Fruit fly (Drosophila melanogaster) whole organism, prepupa: ENCODE data around the gene TwdlY.
A peak's percentile ranks its signal among the peaks of the same experiment; 100 is the strongest.

ENCODE experiments used
- Blimp-1 ChIP-seq: fragments of 200-800 bp; sonication (Bioruptor generic); optimal IDR thresholded peaks from 3 replicates; lab custom pipeline; 2017; ENCODE audit warnings: missing biosample characterization, missing genetic modification characterization, mild to moderate bottlenecking, moderate library complexity, missing genetic modification reagents
- CG10631 ChIP-seq: fragments of 200-800 bp; sonication (Bioruptor generic); optimal IDR thresholded peaks from 2 replicates; lab custom pipeline; 2016; ENCODE audit warnings: missing biosample characterization, missing genetic modification characterization
- CG11294 ChIP-seq: fragments of 200-800 bp; sonication (Bioruptor generic); IDR thresholded peaks from 2 replicates; pipeline ENCODE4 v1.3.6; 2022; ENCODE audit warnings: missing biosample characterization, missing genetic modification characterization
- CG11762 ChIP-seq: fragments of 200-800 bp; sonication (Bioruptor generic); optimal IDR thresholded peaks from 3 replicates; lab custom pipeline; 2016; ENCODE audit warnings: missing biosample characterization, missing genetic modification characterization; ENCODE audit not compliant: insufficient read depth
- CG15336 ChIP-seq: fragments of 200-800 bp; sonication (Bioruptor generic); IDR thresholded peaks from 2 replicates; pipeline ENCODE4 v1.3.6; 2022; ENCODE audit warnings: missing biosample characterization, missing genetic modification characterization
- CG1621 ChIP-seq: fragments of 200-800 bp; sonication (Bioruptor generic); optimal IDR thresholded peaks from 3 replicates; lab custom pipeline; 2018; ENCODE audit warnings: missing biosample characterization, mild to moderate bottlenecking, missing genetic modification characterization
- CG16779 ChIP-seq: fragments of 200-800 bp; sonication (Bioruptor generic); optimal IDR thresholded peaks from 3 replicates; lab custom pipeline; 2017; ENCODE audit warnings: missing biosample characterization, mild to moderate bottlenecking, missing genetic modification characterization
- CG31627 ChIP-seq: fragments of 200-800 bp; sonication (Bioruptor generic); optimal IDR thresholded peaks from 3 replicates; lab custom pipeline; 2016; ENCODE audit warnings: missing biosample characterization, missing genetic modification characterization
- CG32006 ChIP-seq: fragments of 200-800 bp; sonication (Bioruptor generic); optimal IDR thresholded peaks from 3 replicates; lab custom pipeline; 2017; ENCODE audit warnings: missing biosample characterization, mild to moderate bottlenecking, missing genetic modification characterization
- CG34406 ChIP-seq: fragments of 200-800 bp; sonication (Bioruptor generic); optimal IDR thresholded peaks from 3 replicates; lab custom pipeline; 2016; ENCODE audit warnings: missing biosample characterization, missing genetic modification characterization
- CG3919 ChIP-seq: fragments of 200-800 bp; sonication (Bioruptor generic); optimal IDR thresholded peaks from 3 replicates; lab custom pipeline; 2016; ENCODE audit warnings: missing biosample characterization, missing genetic modification characterization
- CG4318 ChIP-seq: fragments of 200-800 bp; sonication (Bioruptor generic); optimal IDR thresholded peaks from 3 replicates; lab custom pipeline; 2017; ENCODE audit warnings: missing biosample characterization, mild to moderate bottlenecking, missing genetic modification characterization
- CG6163 ChIP-seq: fragments of 200-800 bp; sonication (Bioruptor generic); IDR thresholded peaks from 3 replicates; pipeline ENCODE4 v1.3.6; 2022; ENCODE audit warnings: missing biosample characterization, missing genetic modification characterization
- CG6276 ChIP-seq: fragments of 200-800 bp; sonication (Bioruptor generic); optimal IDR thresholded peaks from 2 replicates; lab custom pipeline; 2017; ENCODE audit warnings: missing biosample characterization, mild to moderate bottlenecking, missing genetic modification characterization
- CG6792 ChIP-seq: fragments of 200-800 bp; sonication (Bioruptor generic); optimal IDR thresholded peaks from 3 replicates; lab custom pipeline; 2016; ENCODE audit warnings: missing biosample characterization, missing genetic modification characterization
- CG6854 ChIP-seq: fragments of 200-800 bp; sonication (Bioruptor generic); optimal IDR thresholded peaks from 2 replicates; lab custom pipeline; 2017; ENCODE audit warnings: missing biosample characterization, mild to moderate bottlenecking, missing genetic modification characterization
- CG7368 ChIP-seq: fragments of 200-800 bp; sonication (Bioruptor generic); optimal IDR thresholded peaks from 3 replicates; lab custom pipeline; 2016; ENCODE audit warnings: missing biosample characterization, missing genetic modification characterization
- CG8119 ChIP-seq: fragments of 200-800 bp; sonication (Bioruptor generic); IDR thresholded peaks from 3 replicates; pipeline ENCODE4 v1.3.6; 2022; ENCODE audit warnings: missing biosample characterization, missing genetic modification characterization
- CG8319 ChIP-seq: fragments of 200-800 bp; sonication (Bioruptor generic); optimal IDR thresholded peaks from 3 replicates; lab custom pipeline; 2016; ENCODE audit warnings: missing biosample characterization, missing genetic modification characterization
- Eip75B ChIP-seq: fragments of 200-800 bp; sonication (Bioruptor generic); optimal IDR thresholded peaks from 3 replicates; lab custom pipeline; 2016; ENCODE audit warnings: missing biosample characterization, missing genetic modification characterization
- Eip78C ChIP-seq: fragments of 200-800 bp; sonication (Bioruptor generic); peaks from one replicate; lab custom pipeline; 2016; ENCODE audit warnings: missing biosample characterization, missing genetic modification characterization
- Ets21C ChIP-seq: fragments of 200-800 bp; sonication (Bioruptor generic); optimal IDR thresholded peaks from 3 replicates; lab custom pipeline; 2016; ENCODE audit warnings: missing biosample characterization, missing genetic modification characterization
- Ets96B ChIP-seq: fragments of 200-800 bp; optimal IDR thresholded peaks from 2 replicates; lab custom pipeline; 2019; ENCODE audit warnings: missing biosample characterization, mild to moderate bottlenecking, missing genetic modification characterization, moderate library complexity
- Gug ChIP-seq: fragments of 200-800 bp; sonication (Bioruptor generic); IDR thresholded peaks from 2 replicates; pipeline ENCODE4 v1.3.6; 2022; ENCODE audit warnings: missing biosample characterization, missing genetic modification characterization
- Hr38 ChIP-seq: sonication (Bioruptor generic); optimal IDR thresholded peaks from 2 replicates; lab custom pipeline; 2016; ENCODE audit warnings: missing biosample characterization, missing genetic modification characterization
- Hr39 ChIP-seq: fragments of 200-800 bp; sonication (Bioruptor generic); optimal IDR thresholded peaks from 2 replicates; lab custom pipeline; 2016; ENCODE audit warnings: missing biosample characterization, missing genetic modification characterization
- Lpt ChIP-seq: fragments of 200-800 bp; sonication (Bioruptor generic); optimal IDR thresholded peaks from 3 replicates; lab custom pipeline; 2016; ENCODE audit warnings: missing biosample characterization, missing genetic modification characterization
- Met ChIP-seq: fragments of 200-800 bp; sonication (Bioruptor generic); optimal IDR thresholded peaks from 3 replicates; lab custom pipeline; 2016; ENCODE audit warnings: missing biosample characterization, missing genetic modification characterization
- Smox ChIP-seq: fragments of 200-800 bp; sonication (Bioruptor generic); optimal IDR thresholded peaks from 3 replicates; lab custom pipeline; 2016; ENCODE audit warnings: missing biosample characterization, missing genetic modification characterization
- Sox102F ChIP-seq: fragments of 200-800 bp; sonication (Bioruptor generic); optimal IDR thresholded peaks from 2 replicates; lab custom pipeline; 2016; ENCODE audit warnings: missing biosample characterization, mild to moderate bottlenecking, missing genetic modification characterization
- Sox14 ChIP-seq: fragments of 200-800 bp; sonication (Bioruptor generic); optimal IDR thresholded peaks from 3 replicates; lab custom pipeline; 2016; ENCODE audit warnings: missing biosample characterization, missing genetic modification characterization
- Sox15 ChIP-seq: fragments of 200-800 bp; sonication (Bioruptor generic); optimal IDR thresholded peaks from 3 replicates; lab custom pipeline; 2016; ENCODE audit warnings: missing biosample characterization, missing genetic modification characterization
- achi ChIP-seq: fragments of 200-800 bp; sonication (Bioruptor generic); optimal IDR thresholded peaks from 3 replicates; lab custom pipeline; 2016; ENCODE audit warnings: missing biosample characterization, missing genetic modification characterization
- acj6 ChIP-seq: fragments of 200-800 bp; sonication (Bioruptor generic); optimal IDR thresholded peaks from 3 replicates; lab custom pipeline; 2016; ENCODE audit warnings: missing biosample characterization, missing genetic modification characterization
- cyc ChIP-seq: fragments of 200-800 bp; sonication (Bioruptor generic); optimal IDR thresholded peaks from 3 replicates; lab custom pipeline; 2016; ENCODE audit warnings: missing biosample characterization, missing genetic modification characterization
- dac ChIP-seq: fragments of 200-800 bp; sonication (Bioruptor generic); optimal IDR thresholded peaks from 2 replicates; lab custom pipeline; 2017; ENCODE audit warnings: missing biosample characterization, mild to moderate bottlenecking, missing genetic modification characterization
- dsx ChIP-seq: fragments of 200-800 bp; optimal IDR thresholded peaks from 3 replicates; lab custom pipeline; 2019; ENCODE audit warnings: missing biosample characterization, mild to moderate bottlenecking, missing genetic modification characterization, moderate library complexity; ENCODE audit not compliant: poor library complexity, severe bottlenecking
- eg ChIP-seq: fragments of 200-800 bp; sonication (Bioruptor generic); IDR thresholded peaks from 3 replicates; pipeline ENCODE4 v1.3.6; 2022; ENCODE audit warnings: missing biosample characterization, missing genetic modification characterization
- esn ChIP-seq: fragments of 200-800 bp; sonication (Bioruptor generic); optimal IDR thresholded peaks from 2 replicates; lab custom pipeline; 2016; ENCODE audit warnings: missing biosample characterization, mild to moderate bottlenecking, missing genetic modification characterization, moderate library complexity
- fd59A ChIP-seq: fragments of 200-800 bp; sonication (Bioruptor generic); optimal IDR thresholded peaks from 2 replicates; lab custom pipeline; 2017; ENCODE audit warnings: missing biosample characterization, mild to moderate bottlenecking, missing genetic modification characterization, missing genetic modification reagents
- fd85E ChIP-seq: fragments of 200-800 bp; sonication (Bioruptor generic); optimal IDR thresholded peaks from 3 replicates; lab custom pipeline; 2016; ENCODE audit warnings: missing biosample characterization, missing genetic modification characterization
- lz ChIP-seq: fragments of 200-800 bp; sonication (Bioruptor generic); optimal IDR thresholded peaks from 3 replicates; lab custom pipeline; 2016; ENCODE audit warnings: missing biosample characterization, missing genetic modification characterization
- net ChIP-seq: fragments of 200-800 bp; sonication (Bioruptor generic); optimal IDR thresholded peaks from 3 replicates; lab custom pipeline; 2016; ENCODE audit warnings: missing biosample characterization, missing genetic modification characterization
- pdm3 ChIP-seq: fragments of 200-800 bp; sonication (Bioruptor generic); optimal IDR thresholded peaks from 3 replicates; lab custom pipeline; 2016; ENCODE audit warnings: missing biosample characterization, missing genetic modification characterization
- salr ChIP-seq, 2 experiments: fragments of 200-800 bp; sonication (Bioruptor generic); optimal IDR thresholded peaks; 3 replicates each; lab custom pipeline; 2016 to 2018; ENCODE audit warnings: missing biosample characterization in 2 of 2, missing genetic modification characterization in 2 of 2, mild to moderate bottlenecking in 1 of 2
- ss ChIP-seq, 2 experiments: fragments of 200-800 bp; sonication (Bioruptor generic); optimal IDR thresholded peaks; 2 replicates in 1 of 2; 3 replicates in 1 of 2; lab custom pipeline; 2017 to 2018; ENCODE audit warnings: mild to moderate bottlenecking in 2 of 2, missing biosample characterization in 2 of 2, missing genetic modification characterization in 2 of 2, moderate library complexity in 1 of 2
- svp ChIP-seq: fragments of 200-800 bp; sonication (Bioruptor generic); peaks from one replicate; lab custom pipeline; 2016; ENCODE audit warnings: missing biosample characterization, missing genetic modification characterization
- vri ChIP-seq: fragments of 200-800 bp; sonication (Bioruptor generic); optimal IDR thresholded peaks from 3 replicates; lab custom pipeline; 2016; ENCODE audit warnings: missing biosample characterization, mild to moderate bottlenecking, missing genetic modification characterization

Gene TwdlY

DNA sequence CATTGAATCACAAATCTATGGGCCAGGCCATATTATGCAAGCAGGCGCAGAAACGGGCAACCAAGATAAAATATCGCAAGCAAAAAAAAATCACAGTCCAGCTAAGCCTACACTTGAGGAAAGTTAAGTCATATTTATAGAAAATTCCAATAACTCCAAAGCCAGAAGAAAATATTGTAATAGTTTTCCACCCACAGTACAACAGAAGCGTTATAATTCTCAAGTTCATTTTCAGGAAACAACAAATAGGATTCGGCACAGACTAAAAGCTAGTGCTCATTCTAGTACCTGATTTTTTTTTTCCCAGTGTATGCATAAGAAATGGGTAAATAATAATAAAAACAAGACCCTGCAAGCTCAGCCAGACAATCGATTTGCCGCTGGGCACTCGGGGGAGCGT is 31.1 kb downstream of the TwdlY start (continued):
- TF ChIP-seq CG11294 (no peak), Eip75B (GFP tag; lab: Kevin White, UChicago) (peak; percentile 37), CG6854 (no peak), fd85E (no peak), esn (GFP tag; lab: Kevin White, UChicago) (no peak), eg (GFP tag; lab: Robert Waterston, UW) (0 out of 3 replicates have a peak, but pooled peaks have one; percentile 38), dsx (peak; percentile 4), CG7368 (GFP tag; lab: Kevin White, UChicago) (no peak), achi (GFP tag; lab: Kevin White, UChicago) (peak; percentile 47), CG6163 (GFP tag; lab: Robert Waterston, UW) (no peak), dac (no peak), cyc (GFP tag; lab: Kevin White, UChicago) (no peak), CG10631 (GFP tag; lab: Kevin White, UChicago) (peak; percentile 42), Hr39 (GFP tag; lab: Kevin White, UChicago) (no peak), CG32006 (GFP tag; lab: Kevin White, UChicago) (peak; percentile 55), Ets21C (GFP tag; lab: Kevin White, UChicago) (no peak), Lpt (peak; percentile 56), net (GFP tag; lab: Kevin White, UChicago) (no peak), Smox (GFP tag; lab: Kevin White, UChicago) (peak; percentile 7), CG1621 (tag; lab: Kevin White, UChicago) (no peak), Blimp-1 (GFP tag; lab: Kevin White, UChicago) (no peak)

dm6 chrX:16766868-16767431 is 32.2 kb downstream of the TwdlY start:
- no peak for TF ChIP-seq Sox15
- no peak for TF ChIP-seq lz
- TF ChIP-seq pdm3 (GFP tag; lab: Kevin White, UChicago) = no peak
- no peak for TF ChIP-seq Ets96B (tag; lab: Kevin White, UChicago)
- no peak for TF ChIP-seq fd59A
- TF ChIP-seq CG6276 (GFP tag; lab: Kevin White, UChicago) = no peak
- 0 out of 3 replicates have a peak, but pooled peaks have one; percentile 16 for TF ChIP-seq CG6163 (GFP tag; lab: Robert Waterston, UW)
- no peak for TF ChIP-seq fd85E
- TF ChIP-seq CG16779 = no peak
- TF ChIP-seq cyc (GFP tag; lab: Kevin White, UChicago) = no peak
- TF ChIP-seq Sox14 = no peak
- TF ChIP-seq CG6792 (GFP tag; lab: Kevin White, UChicago) = no peak
- no peak for TF ChIP-seq CG31627 (GFP tag; lab: Kevin White, UChicago)
- TF ChIP-seq svp (GFP tag; lab: Kevin White, UChicago) = peak; percentile 45
- TF ChIP-seq eg (GFP tag; lab: Robert Waterston, UW) = 0 out of 3 replicates have a peak, but pooled peaks have one; percentile 9
- TF ChIP-seq Smox (GFP tag; lab: Kevin White, UChicago) = no peak
- TF ChIP-seq CG8319 = no peak
- no peak for TF ChIP-seq dac
- TF ChIP-seq CG32006 (GFP tag; lab: Kevin White, UChicago) = no peak
- TF ChIP-seq CG8119 (GFP tag; lab: Robert Waterston, UW) = no peak
- TF ChIP-seq CG7368 (GFP tag; lab: Kevin White, UChicago) = no peak
- TF ChIP-seq Met (GFP tag; lab: Kevin White, UChicago) = no peak
- TF ChIP-seq CG4318 (GFP tag; lab: Kevin White, UChicago) = no peak
- TF ChIP-seq Hr39 (GFP tag; lab: Kevin White, UChicago) = no peak
- no peak for TF ChIP-seq dsx
- no peak for TF ChIP-seq Gug (GFP tag; lab: Robert Waterston, UW)
- TF ChIP-seq CG34406 (GFP tag; lab: Kevin White, UChicago) = no peak
- no peak for TF ChIP-seq Hr38 (GFP tag; lab: Kevin White, UChicago)
- TF ChIP-seq vri = no peak
- TF ChIP-seq ss (GFP tag; optimal IDR thresholded peaks at IDR 0.05; lab: Kevin White, UChicago) = peak in 1 of 2 experiments; percentile 33
- TF ChIP-seq Eip78C = peak; percentile 39
- TF ChIP-seq CG11762 = no peak
- no peak for TF ChIP-seq CG1621 (tag; lab: Kevin White, UChicago)
- TF ChIP-seq Lpt = no peak
- TF ChIP-seq CG15336 (GFP tag; lab: Robert Waterston, UW) = 0 out of 2 replicates have a peak, but pooled peaks have one; percentile 26
- TF ChIP-seq Sox102F (GFP tag; lab: Kevin White, UChicago) = no peak
- TF ChIP-seq CG10631 (GFP tag; lab: Kevin White, UChicago) = no peak
- TF ChIP-seq CG3919 (GFP tag; lab: Kevin White, UChicago) = no peak
- TF ChIP-seq Ets21C (GFP tag; lab: Kevin White, UChicago) = no peak
- TF ChIP-seq acj6 = no peak
- TF ChIP-seq esn (GFP tag; lab: Kevin White, UChicago) = no peak
- no peak for TF ChIP-seq salr (GFP tag; optimal IDR thresholded peaks at IDR 0.05; lab: Kevin White, UChicago)
